Worm (Caenorhabditis elegans): ENCODE results near the gene sip-1.

DNA sequence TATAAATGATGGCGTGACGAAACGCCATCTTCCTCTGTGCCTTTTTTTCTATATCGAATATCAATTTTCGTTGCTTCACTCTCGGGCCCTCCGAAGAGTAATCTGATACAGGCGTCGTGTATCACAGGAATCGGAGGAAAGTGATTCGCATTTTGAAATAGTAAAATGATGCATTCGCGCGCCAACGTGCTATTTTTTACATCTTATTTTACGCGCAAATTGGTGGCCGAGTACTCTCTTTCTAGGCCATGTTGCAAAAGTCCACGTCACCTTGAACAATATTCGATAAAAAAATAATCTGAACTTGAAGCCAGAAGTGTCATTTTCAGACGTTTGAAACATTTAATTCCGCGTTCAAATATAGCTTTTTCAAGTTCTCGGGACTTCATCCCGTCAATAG lies 13.0 kb upstream of the sip-1 start:
- no peak for TF ChIP-seq ama-1 (optimal IDR thresholded peaks at IDR 0.05)
- no peak for TF ChIP-seq ama-1 (GFP tag; optimal IDR thresholded peaks at IDR 0.05)
- TF ChIP-seq unc-62 (GFP tag; optimal IDR thresholded peaks at IDR 0.05), result no peak
- no peak for TF ChIP-seq Y53F4B.3 (GFP tag; IDR thresholded peaks at IDR 0.05)
- TF ChIP-seq ZK185.1 (tag; optimal IDR thresholded peaks at IDR 0.05; ENCODE audit: poor library complexity, severe bottlenecking), result no peak
- TF ChIP-seq nfya-1 (tag; optimal IDR thresholded peaks at IDR 0.05; ENCODE audit: borderline replicate concordance, insufficient read depth), result no peak
